Fruit fly (Drosophila melanogaster): ENCODE measurements around the gene CG5439.

Gene CG5439

dm6 chr2L:13179095-13179494, 2.1 kb downstream of the CG5439 start, which contains the start of gene Alg7 (continued):
- peak; percentile 70; the same call in 1 of the 2 replicates for TF ChIP-seq vvl (GFP tag; IDR thresholded peaks at IDR 0.05)
- TF ChIP-seq Poxn (GFP tag; IDR thresholded peaks at IDR 0.05), result no peak
- peak; percentile 78 for TF ChIP-seq CG15479 (GFP tag; optimal IDR thresholded peaks at IDR 0.05)
- no peak for TF ChIP-seq Oaz (GFP tag; IDR thresholded peaks at IDR 0.05)
- no peak for TF ChIP-seq disco-r (GFP tag; optimal IDR thresholded peaks at IDR 0.05)
- no peak for TF ChIP-seq CG10431 (GFP tag; optimal IDR thresholded peaks at IDR 0.05)

dm6 chr2L:13182415-13182814, 5.5 kb downstream of the CG5439 start, which contains the start of gene Mgat3:
Gene Mgat3, minus strand, starts transcription at chr2L:13182596.
- peak; percentile 84 for TF ChIP-seq crol (GFP tag; IDR thresholded peaks at IDR 0.05)
- no peak for TF ChIP-seq CG1647 (GFP tag; optimal IDR thresholded peaks at IDR 0.05)
- no peak for TF ChIP-seq Nf-YB (GFP tag; optimal IDR thresholded peaks at IDR 0.05)
- TF ChIP-seq MBD-R2 (GFP tag; IDR thresholded peaks at IDR 0.05), result peak; percentile 46; the same call in 1 of the 2 replicates
- peak; percentile 48; the same call in 2 of the 3 replicates for TF ChIP-seq CG34224 (GFP tag; IDR thresholded peaks at IDR 0.05; ENCODE audit: partially characterized antibody)
- TF ChIP-seq CG30020 (tag; optimal IDR thresholded peaks at IDR 0.05), result no peak
- peak; percentile 1 for TF ChIP-seq CG3995 (GFP tag; optimal IDR thresholded peaks at IDR 0.05)
- TF ChIP-seq slou (GFP tag; optimal IDR thresholded peaks at IDR 0.05), result no peak
- TF ChIP-seq GATAe (GFP tag; conservative IDR thresholded peaks at IDR 0.05), result no peak
- peak; percentile 34 for TF ChIP-seq pzg (GFP tag; optimal IDR thresholded peaks at IDR 0.05)
- TF ChIP-seq MESR4 (GFP tag; optimal IDR thresholded peaks at IDR 0.05), result peak; percentile 16
- TF ChIP-seq esg (GFP tag; conservative IDR thresholded peaks at IDR 0.05), result no peak
- no peak for TF ChIP-seq CG7963 (GFP tag; IDR thresholded peaks at IDR 0.05; ENCODE audit: partially characterized antibody)
- TF ChIP-seq Ets65A (GFP tag), result no peak
- peak; percentile 29 for TF ChIP-seq CG14710 (tag; optimal IDR thresholded peaks at IDR 0.05)
- peak; percentile 27 for TF ChIP-seq Med (GFP tag)
- TF ChIP-seq cad (GFP tag; optimal IDR thresholded peaks at IDR 0.05), result peak; percentile 49
- TF ChIP-seq B-H1 (GFP tag; IDR thresholded peaks at IDR 0.05), result no peak
- TF ChIP-seq CG2116 (GFP tag; optimal IDR thresholded peaks at IDR 0.05), result peak; percentile 55
- peak; percentile 35 for TF ChIP-seq YL-1 (GFP tag; optimal IDR thresholded peaks at IDR 0.05)
- no peak for TF ChIP-seq pros (GFP tag; optimal IDR thresholded peaks at IDR 0.05)
- peak; percentile 82 for TF ChIP-seq stwl (tag; optimal IDR thresholded peaks at IDR 0.05)
- peak; percentile 94 for TF ChIP-seq CG10267 (tag; optimal IDR thresholded peaks at IDR 0.05)
- no peak for TF ChIP-seq CG3726 (GFP tag; IDR thresholded peaks at IDR 0.05)
- TF ChIP-seq sr (GFP tag; IDR thresholded peaks at IDR 0.05), result no peak
- no peak for TF ChIP-seq toy (GFP tag; IDR thresholded peaks at IDR 0.05)
- TF ChIP-seq CG12942 (GFP tag; optimal IDR thresholded peaks at IDR 0.05), result no peak
- no peak for TF ChIP-seq prd (optimal IDR thresholded peaks at IDR 0.05)
- TF ChIP-seq prd (GFP tag; IDR thresholded peaks at IDR 0.05), result no peak
- peak; percentile 41 to 88 for TF ChIP-seq crp (GFP tag; optimal IDR thresholded peaks at IDR 0.05)
- peak; percentile 41 for TF ChIP-seq Myb (GFP tag; optimal IDR thresholded peaks at IDR 0.05)
- TF ChIP-seq gce (GFP tag; IDR thresholded peaks at IDR 0.05), result no peak
- TF ChIP-seq CG3407 (GFP tag; optimal IDR thresholded peaks at IDR 0.05), result no peak
- TF ChIP-seq CG4404 (GFP tag; IDR thresholded peaks at IDR 0.05), result no peak
- TF ChIP-seq Dp (GFP tag; optimal IDR thresholded peaks at IDR 0.05), result peak; percentile 1
- peak; percentile 28 for TF ChIP-seq gfzf (GFP tag; optimal IDR thresholded peaks at IDR 0.05)
- TF ChIP-seq Lpt (GFP tag; optimal IDR thresholded peaks at IDR 0.05), result no peak
- no peak for TF ChIP-seq HLHmδ (GFP tag; optimal IDR thresholded peaks at IDR 0.05)
- peak; percentile 13 for TF ChIP-seq BEAF-32 (GFP tag; optimal IDR thresholded peaks at IDR 0.05)
- peak; percentile 5 for TF ChIP-seq trem (tag; optimal IDR thresholded peaks at IDR 0.05)
- TF ChIP-seq HmgZ (tag; optimal IDR thresholded peaks at IDR 0.05), result no peak
- peak; percentile 44 for TF ChIP-seq Dref (GFP tag; IDR thresholded peaks at IDR 0.05)
- TF ChIP-seq caup (GFP tag; optimal IDR thresholded peaks at IDR 0.05; ENCODE audit: severe bottlenecking), result no peak
